Fruit fly (Drosophila melanogaster) whole organism, embryonic: ENCODE data around the gene CG9338.

Experiments
- Blimp-1 ChIP-seq: fragments of 200-800 bp; sonication (Bioruptor generic); optimal IDR thresholded peaks from 3 replicates; lab custom pipeline; 2018; ENCODE audit warnings: missing biosample characterization, missing genetic modification characterization, mild to moderate bottlenecking, moderate library complexity, missing genetic modification reagents
- CG11085 ChIP-seq: fragments of 200-800 bp; sonication (Bioruptor generic); IDR thresholded peaks from 2 replicates; pipeline ENCODE4 v1.3.6; 2022; ENCODE audit warnings: missing biosample characterization, missing genetic modification characterization
- CG15479 ChIP-seq: fragments of 200-800 bp; sonication (Bioruptor generic); optimal IDR thresholded peaks from 3 replicates; lab custom pipeline; 2019; ENCODE audit warnings: missing biosample characterization, mild to moderate bottlenecking, missing genetic modification characterization, moderate library complexity
- CG18764 ChIP-seq: fragments of 200-800 bp; sonication (Bioruptor generic); optimal IDR thresholded peaks from 3 replicates; lab custom pipeline; 2016; ENCODE audit warnings: missing biosample characterization, missing genetic modification characterization
- CG7357 ChIP-seq: fragments of 200-800 bp; sonication (Bioruptor generic); IDR thresholded peaks from 3 replicates; pipeline ENCODE4 v1.3.6; 2022; ENCODE audit warnings: missing biosample characterization, missing genetic modification characterization
- ci ChIP-seq: fragments of 200-800 bp; sonication (Bioruptor generic); IDR thresholded peaks from 3 replicates; pipeline ENCODE4 v1.3.6; 2022; ENCODE audit warnings: missing biosample characterization, missing genetic modification characterization
- gem ChIP-seq: fragments of 200-800 bp; sonication (Bioruptor generic); optimal IDR thresholded peaks from 2 replicates; lab custom pipeline; 2019; ENCODE audit warnings: missing biosample characterization, mild to moderate bottlenecking, missing genetic modification characterization, moderate library complexity
- gsb ChIP-seq: fragments of 200-800 bp; sonication (Bioruptor generic); IDR thresholded peaks from 2 replicates; pipeline ENCODE4 v1.3.6; 2022; ENCODE audit warnings: missing biosample characterization, missing genetic modification characterization
- ham ChIP-seq: fragments of 200-800 bp; sonication (Bioruptor generic); IDR thresholded peaks from 2 replicates; pipeline ENCODE4 v1.3.6; 2022; ENCODE audit warnings: missing biosample characterization, missing genetic modification characterization
- tin ChIP-seq: fragments of 200-800 bp; sonication (Bioruptor generic); optimal IDR thresholded peaks from 3 replicates; lab custom pipeline; 2016; ENCODE audit warnings: missing biosample characterization, missing genetic modification characterization
- yki ChIP-seq: fragments of >200 bp; optimal IDR thresholded peaks from 3 replicates; lab custom pipeline; 2018

- TF ChIP-seq Blimp-1 (GFP tag; lab: Kevin White, UChicago): peak; percentile 39
- peak; percentile 51 for TF ChIP-seq gem
- TF ChIP-seq gsb (GFP tag; lab: Robert Waterston, UW): 0 out of 2 replicates have a peak, but pooled peaks have one; percentile 28
- peak; percentile 74 for TF ChIP-seq ci (GFP tag; lab: Robert Waterston, UW)
- TF ChIP-seq CG7357 (GFP tag; lab: Robert Waterston, UW): no peak
- TF ChIP-seq yki (lab: Kevin White, UChicago): no peak
- no peak for TF ChIP-seq tin (GFP tag; lab: Kevin White, UChicago)
- no peak for TF ChIP-seq ham (GFP tag; lab: Robert Waterston, UW)
- TF ChIP-seq CG18764: no peak
- no peak for TF ChIP-seq CG11085
- no peak for TF ChIP-seq CG15479 (GFP tag; lab: Kevin White, UChicago)
Observed at dm6 chr2L:20911374-20911773, 46.4 kb downstream of the CG9338 start.
